Worm (Caenorhabditis elegans): ENCODE measurements around the gene C29E4.15.
"Not testable (repeated sequence)": the region's sequence is repeated elsewhere in the genome, so short reads cannot be mapped to it uniquely, and the experiment has no call there.

Gene C29E4.15

DNA sequence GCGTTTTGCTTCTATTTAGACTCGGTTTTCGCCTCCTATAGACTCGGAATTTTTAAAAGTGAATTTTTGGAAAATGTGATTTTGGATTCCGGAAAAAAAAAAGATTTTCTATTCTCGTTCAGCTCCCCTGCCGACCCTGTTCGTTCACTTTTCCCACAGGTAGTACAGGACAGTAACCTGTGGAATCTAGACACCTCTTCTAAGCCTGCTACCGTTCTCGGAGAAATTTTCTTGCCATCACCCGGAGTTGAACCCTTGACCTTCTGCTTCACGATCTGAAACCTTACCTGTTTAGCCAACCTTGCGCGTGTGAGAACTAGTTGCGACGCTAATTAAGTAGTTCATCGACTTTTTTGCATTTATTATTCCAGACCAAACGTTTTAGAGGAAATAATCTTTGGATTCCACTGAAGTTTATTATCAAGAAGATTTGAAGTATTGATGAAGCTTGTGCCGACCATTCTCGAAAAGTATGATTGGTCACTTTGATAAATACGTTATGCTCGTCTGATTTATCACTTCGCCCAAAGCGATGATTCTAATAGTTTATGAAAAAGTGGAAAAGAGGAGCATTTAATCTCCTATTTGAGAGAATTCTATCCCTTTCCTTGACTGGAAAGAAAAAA is 1.4 kb downstream of the C29E4.15 start (continued):
- TF ChIP-seq aptf-2 (GFP tag; conservative IDR thresholded peaks at IDR 0.05), result 0 out of 2 replicates have a peak, but pooled peaks have one; percentile 26
- 0 out of 2 replicates have a peak, but pooled peaks have one; percentile 85 for TF ChIP-seq ceh-58 (GFP tag; IDR thresholded peaks at IDR 0.05)
- peak; percentile 58 for TF ChIP-seq rcor-1 (GFP tag; IDR thresholded peaks at IDR 0.05)
- 0 out of 2 replicates have a peak, but pooled peaks have one; percentile 12 for TF ChIP-seq ceh-100 (GFP tag; IDR thresholded peaks at IDR 0.05)
- peak; percentile 54; the same call in 1 of the 2 replicates for TF ChIP-seq madf-3 (GFP tag; IDR thresholded peaks at IDR 0.05)
- TF ChIP-seq madf-6 (GFP tag; IDR thresholded peaks at IDR 0.05), result peak; percentile 71
- peak; percentile 75 for TF ChIP-seq hsf-1 (GFP tag; IDR thresholded peaks at IDR 0.05)
- TF ChIP-seq D2030.7 (GFP tag; IDR thresholded peaks at IDR 0.05), result peak; percentile 87
- TF ChIP-seq B0261.1 (tag; optimal IDR thresholded peaks at IDR 0.05), result peak; percentile 49

DNA sequence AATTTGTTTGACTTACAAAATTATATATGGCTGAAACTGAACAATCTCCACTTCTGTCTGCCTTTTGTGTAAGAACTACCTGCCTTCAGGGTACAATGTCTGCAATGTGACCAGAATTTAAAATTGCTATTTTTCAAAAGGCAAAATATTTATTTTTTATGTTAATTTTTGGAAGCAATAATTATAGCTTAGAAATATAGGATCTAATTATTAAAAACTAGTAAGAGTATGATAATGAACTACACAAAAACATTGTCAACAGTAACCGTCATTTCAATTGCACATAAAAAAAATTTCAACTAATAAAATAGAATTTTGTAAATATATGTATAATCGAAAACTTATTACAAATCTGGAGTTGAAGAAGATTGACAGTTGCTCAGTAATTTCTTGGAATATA is 4.5 kb downstream of the C29E4.15 start, which contains the start of gene C29E4.9:
TSS of gene C29E4.9 (minus strand) at position 101 of the 400 bp plus-strand sequence.
- no peak for TF ChIP-seq unc-130 (GFP tag; optimal IDR thresholded peaks at IDR 0.05)

DNA sequence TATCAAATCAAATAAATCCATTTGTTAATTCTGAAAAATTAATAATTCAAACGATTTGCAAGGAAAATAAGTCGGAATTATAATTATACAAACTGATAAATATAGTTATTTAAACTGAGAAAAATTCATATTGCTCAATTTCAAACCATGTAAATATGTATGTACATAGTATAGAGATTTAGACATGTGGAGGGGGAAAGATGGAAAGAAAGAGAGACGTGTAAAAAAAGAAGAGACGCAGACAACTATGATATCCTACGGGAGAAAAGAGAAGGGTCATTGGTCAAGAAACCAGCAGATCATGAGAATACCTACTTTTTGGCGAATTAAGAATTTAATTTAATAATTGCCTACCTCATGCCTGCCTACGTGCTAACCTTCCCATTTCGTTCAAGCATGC is 5.7 kb downstream of the C29E4.15 start, which contains the start of gene C29E4.11:
TSS of gene C29E4.11 (minus strand) at position 30 of the 400 bp plus-strand sequence.
- TF ChIP-seq madf-8 (GFP tag; conservative IDR thresholded peaks at IDR 0.05), result no peak
- no peak for TF ChIP-seq rcor-1 (GFP tag; IDR thresholded peaks at IDR 0.05)
- no peak for TF ChIP-seq K12H6.12 (tag; optimal IDR thresholded peaks at IDR 0.05)
- TF ChIP-seq nfyb-1 (GFP tag; IDR thresholded peaks at IDR 0.05), result no peak
- no peak for TF ChIP-seq nhr-90 (tag; optimal IDR thresholded peaks at IDR 0.05)
- TF ChIP-seq B0336.3 (GFP tag; IDR thresholded peaks at IDR 0.05), result no peak
- peak; percentile 85 for TF ChIP-seq hmg-1.2 (GFP tag; IDR thresholded peaks at IDR 0.05)
- TF ChIP-seq F39B2.1 (GFP tag; IDR thresholded peaks at IDR 0.05), result no peak

ce11 chrIII:7958922-7959609 is 6.6 kb downstream of the C29E4.15 start, which contains the start of gene F54H12.10:
TSS of gene F54H12.10 (minus strand) at chrIII:7958972.
- TF ChIP-seq hmg-1.2 (GFP tag; IDR thresholded peaks at IDR 0.05) (peak; percentile 72; the same call in 1 of the 2 replicates), cebp-1 (tag; optimal IDR thresholded peaks at IDR 0.05) (peak; percentile 40), rpc-1 (optimal IDR thresholded peaks at IDR 0.05) (peak; percentile 32), rpc-1 (tag; optimal IDR thresholded peaks at IDR 0.05) (peak; percentile 66), B0261.1 (tag; optimal IDR thresholded peaks at IDR 0.05) (peak; percentile 43), nfyb-1 (GFP tag; IDR thresholded peaks at IDR 0.05) (peak; percentile 58; the same call in 1 of the 2 replicates), tbp1 (GFP tag; optimal IDR thresholded peaks at IDR 0.05) (peak; percentile 0)
- TF ChIP-seq cebp-1 (GFP tag; IDR thresholded peaks at IDR 0.05), result not testable (repeated sequence)

ce11 chrIII:7962641-7963040 is 10.2 kb downstream of the C29E4.15 start, which contains the start of gene F54H12.4:
TSS of gene F54H12.4 (minus strand) at chrIII:7962741.
- not testable (repeated sequence) for TF ChIP-seq hmg-20 (GFP tag; IDR thresholded peaks at IDR 0.05); lin-35 (GFP tag; optimal IDR thresholded peaks at IDR 0.05); C17E4.6 (GFP tag; IDR thresholded peaks at IDR 0.05)

DNA sequence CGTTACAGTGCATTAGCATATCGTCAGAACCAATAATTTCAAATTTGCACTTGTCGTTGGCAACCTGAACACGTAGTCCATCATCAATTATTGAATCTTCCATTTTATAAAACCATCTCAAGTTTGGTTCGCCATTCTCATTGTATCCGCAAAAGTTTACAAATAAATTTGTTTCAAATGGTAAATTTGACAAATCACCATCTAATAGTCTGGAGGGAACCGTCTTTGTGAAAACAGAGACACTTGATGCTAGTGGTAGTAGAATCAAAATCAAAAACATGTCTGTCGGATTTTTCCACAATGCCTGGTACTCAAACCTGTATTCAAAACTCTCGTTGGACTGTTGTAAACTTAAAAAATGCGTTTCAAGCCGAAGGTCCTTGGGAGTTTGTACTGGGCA is 11.9 kb downstream of the C29E4.15 start, which contains the start of gene F54H12.2:
TSS of gene F54H12.2 (plus strand) at position 301 of the 400 bp plus-strand sequence.
- not testable (repeated sequence) for TF ChIP-seq mcd-1 (GFP tag; IDR thresholded peaks at IDR 0.05); hsf-1 (GFP tag; IDR thresholded peaks at IDR 0.05); him-1 (tag; optimal IDR thresholded peaks at IDR 0.05)
